Worm (Caenorhabditis elegans) whole organism, L1 larva: ENCODE data around the gene T19E7.6.

ENCODE experiments used
- C16A3.4 ChIP-seq: fragments of 150-350 bp; optimal IDR thresholded peaks from 2 replicates; lab custom pipeline; 2014; ENCODE audit warnings: missing biosample characterization, missing genetic modification characterization
- Y116A8C.19 ChIP-seq: sonication (generic microtip); optimal IDR thresholded peaks from 2 replicates; lab custom pipeline; 2016; ENCODE audit warnings: missing compliant biosample characterization, missing genetic modification characterization, borderline replicate concordance
- aha-1 ChIP-seq: fragments of 150-350 bp; optimal IDR thresholded peaks from 2 replicates; lab custom pipeline; 2014; ENCODE audit warnings: missing biosample characterization, missing genetic modification characterization
- ama-1 ChIP-seq: fragments of 150-350 bp; optimal IDR thresholded peaks from 2 replicates; lab custom pipeline; 2014
- blmp-1 ChIP-seq: fragments of 150-350 bp; optimal IDR thresholded peaks from 2 replicates; lab custom pipeline; 2014; ENCODE audit warnings: missing biosample characterization, missing genetic modification characterization
- ceh-63 ChIP-seq: fragments of 200-800 bp; sonication (Bioruptor generic); optimal IDR thresholded peaks from 2 replicates; lab custom pipeline; 2018; ENCODE audit warnings: mild to moderate bottlenecking, missing genetic modification characterization, missing compliant biosample characterization
- ceh-8 ChIP-seq: fragments of 200-800 bp; sonication (Bioruptor generic); optimal IDR thresholded peaks from 2 replicates; lab custom pipeline; 2018; ENCODE audit warnings: mild to moderate bottlenecking, missing genetic modification characterization, moderate library complexity, missing compliant biosample characterization
- ceh-88 ChIP-seq: fragments of 200-800 bp; sonication (Bioruptor generic); IDR thresholded peaks from 2 replicates; pipeline ENCODE4 v1.3.6; 2022; ENCODE audit warnings: missing genetic modification characterization, missing compliant biosample characterization
- ces-1 ChIP-seq: fragments of 150-350 bp; optimal IDR thresholded peaks from 2 replicates; lab custom pipeline; 2014; ENCODE audit warnings: missing biosample characterization, missing genetic modification reagents, missing genetic modification characterization
- efl-1 ChIP-seq, 4 experiments: fragments of 150-350 bp; optimal IDR thresholded peaks in 3 of 4; peaks in 1 of 4; 1 replicate in 1 of 4; 2 replicates in 3 of 4; lab custom pipeline; 2014; ENCODE audit warnings: missing biosample characterization in 2 of 4, missing genetic modification characterization in 2 of 4, missing genetic modification reagents in 2 of 4
- egl-13 ChIP-seq: sonication (generic microtip); optimal IDR thresholded peaks from 2 replicates; lab custom pipeline; 2016; ENCODE audit warnings: missing genotype, missing genetic modification reagents, missing genetic modification characterization, missing compliant biosample characterization
- elt-3 ChIP-seq, 6 experiments: fragments of 150-350 bp in 1 of 6; sonication (generic microtip); optimal IDR thresholded peaks; 2 replicates each; lab custom pipeline; 2017 to 2018; ENCODE audit warnings: missing biosample characterization in 6 of 6, missing genetic modification characterization in 6 of 6, inconsistent platforms in 1 of 6
- ets-5 ChIP-seq: fragments of 200-800 bp; sonication (Bioruptor generic); IDR thresholded peaks from 2 replicates; pipeline ENCODE4 v1.3.6; 2022; ENCODE audit warnings: missing genetic modification characterization, missing compliant biosample characterization
- fkh-10 ChIP-seq: sonication (generic microtip); optimal IDR thresholded peaks from 2 replicates; lab custom pipeline; 2017; ENCODE audit warnings: missing biosample characterization, missing genetic modification reagents, missing genetic modification characterization
- fkh-4 ChIP-seq: sonication (generic microtip); optimal IDR thresholded peaks from 2 replicates; lab custom pipeline; 2016; ENCODE audit warnings: missing compliant biosample characterization, missing genetic modification characterization, borderline replicate concordance
- fkh-8 ChIP-seq: sonication (generic microtip); optimal IDR thresholded peaks from 2 replicates; lab custom pipeline; 2016; ENCODE audit warnings: mild to moderate bottlenecking, missing genetic modification characterization, missing compliant biosample characterization
- grh-1 ChIP-seq: fragments of 200-800 bp; sonication (Bioruptor generic); IDR thresholded peaks from 2 replicates; pipeline ENCODE4 v1.3.6; 2022; ENCODE audit warnings: missing genetic modification reagents, missing genetic modification characterization, missing compliant biosample characterization
- hlh-4 ChIP-seq: sonication (generic microtip); optimal IDR thresholded peaks from 2 replicates; lab custom pipeline; 2016; ENCODE audit warnings: mild to moderate bottlenecking, missing genetic modification characterization, missing compliant biosample characterization
- lin-39 ChIP-seq: fragments of 150-350 bp; optimal IDR thresholded peaks from 2 replicates; lab custom pipeline; 2014; ENCODE audit warnings: missing biosample characterization, missing genetic modification reagents, missing genetic modification characterization
- lsy-2 ChIP-seq, 2 experiments: fragments of 150-350 bp; optimal IDR thresholded peaks; 2 replicates each; lab custom pipeline; 2014; ENCODE audit warnings: missing biosample characterization in 2 of 2, missing genetic modification characterization in 2 of 2
- mab-9 ChIP-seq: fragments of 200-800 bp; sonication (Bioruptor generic); IDR thresholded peaks from 2 replicates; pipeline ENCODE4 v1.3.6; 2022; ENCODE audit warnings: missing genetic modification reagents, missing genetic modification characterization, missing compliant biosample characterization
- mep-1 ChIP-seq: fragments of 150-350 bp; optimal IDR thresholded peaks from 2 replicates; lab custom pipeline; 2014; ENCODE audit warnings: missing biosample characterization, missing genetic modification characterization
- nhr-12 ChIP-seq: sonication (generic microtip); optimal IDR thresholded peaks from 2 replicates; lab custom pipeline; 2017; ENCODE audit warnings: missing biosample characterization, missing genetic modification characterization
- nhr-28 ChIP-seq: fragments of 150-350 bp; optimal IDR thresholded peaks from 2 replicates; lab custom pipeline; 2014; ENCODE audit warnings: missing biosample characterization, missing genetic modification characterization
- nhr-47 ChIP-seq: sonication (generic microtip); optimal IDR thresholded peaks from 2 replicates; lab custom pipeline; 2016; ENCODE audit warnings: mild to moderate bottlenecking, missing genetic modification characterization, moderate library complexity, missing compliant biosample characterization
- nhr-71 ChIP-seq: sonication (generic microtip); optimal IDR thresholded peaks from 2 replicates; lab custom pipeline; 2016; ENCODE audit warnings: mild to moderate bottlenecking, missing genetic modification characterization, moderate library complexity, missing compliant biosample characterization
- nhr-85 ChIP-seq: sonication (generic microtip); peaks from one replicate; lab custom pipeline; 2016; ENCODE audit warnings: missing genetic modification characterization, inconsistent platforms, missing compliant biosample characterization
- nhr-90 ChIP-seq: sonication (generic microtip); optimal IDR thresholded peaks from 2 replicates; lab custom pipeline; 2016; ENCODE audit warnings: mild to moderate bottlenecking, missing genetic modification characterization, missing compliant biosample characterization; ENCODE audit not compliant: poor library complexity
- rnt-1 ChIP-seq: sonication (generic microtip); optimal IDR thresholded peaks from 2 replicates; lab custom pipeline; 2016; ENCODE audit warnings: mild to moderate bottlenecking, missing genetic modification characterization, moderate library complexity, missing compliant biosample characterization
- skn-1 ChIP-seq: fragments of 150-350 bp; optimal IDR thresholded peaks from 2 replicates; lab custom pipeline; 2014; ENCODE audit warnings: missing biosample characterization, missing genetic modification characterization
- snu-23 ChIP-seq: sonication (generic microtip); optimal IDR thresholded peaks from 2 replicates; lab custom pipeline; 2016; ENCODE audit warnings: missing genetic modification characterization, missing compliant biosample characterization
- sox-4 ChIP-seq: sonication (generic microtip); optimal IDR thresholded peaks from 2 replicates; lab custom pipeline; 2016; ENCODE audit warnings: missing genetic modification characterization, missing compliant biosample characterization
- swsn-7 ChIP-seq: sonication (generic microtip); optimal IDR thresholded peaks from 2 replicates; lab custom pipeline; 2016; ENCODE audit warnings: missing genetic modification characterization, missing compliant biosample characterization
- tlp-1 ChIP-seq: fragments of 150-350 bp; optimal IDR thresholded peaks from 2 replicates; lab custom pipeline; 2014; ENCODE audit warnings: missing biosample characterization, missing genetic modification characterization
- vab-15 ChIP-seq: sonication (generic microtip); optimal IDR thresholded peaks from 2 replicates; lab custom pipeline; 2017; ENCODE audit warnings: missing genotype, mild to moderate bottlenecking, missing genetic modification characterization, missing compliant biosample characterization
- xbp-1 ChIP-seq: sonication (generic microtip); optimal IDR thresholded peaks from 2 replicates; lab custom pipeline; 2016; ENCODE audit warnings: missing genetic modification characterization, missing compliant biosample characterization

T19E7.6 gene

ce11 chrIV:5669459-5669858, at the start of gene T19E7.6:
Gene T19E7.6 (minus strand): TSS chrIV:5669503.
- TF ChIP-seq elt-3 (tag; optimal IDR thresholded peaks at IDR 0.05; lab: Kevin White, UChicago) (peak in 1 of 6 experiments; percentile 45), fkh-4 (tag; lab: Kevin White, UChicago) (no peak)

- TF ChIP-seq ceh-8 (GFP tag; lab: Kevin White, UChicago) (no peak), rnt-1 (no peak), fkh-10 (GFP tag; lab: Kevin White, UChicago) (peak; percentile 29), nhr-47 (no peak), efl-1 (optimal IDR thresholded peaks at IDR 0.05; lab: Kevin White, UChicago) (no peak), efl-1 (GFP tag; optimal IDR thresholded peaks at IDR 0.05 in 1 of 2; lab: Kevin White, UChicago) (peak in 1 of 2 experiments; percentile 41), C16A3.4 (tag; lab: Kevin White, UChicago) (no peak)
- TF ChIP-seq, all 84 proteins: peak for 2
These were observed 46.2 kb upstream of the T19E7.6 start for ce11 chrIV:5715341-5716112.

ce11 chrIV:5708796-5709195, 39.5 kb upstream of the T19E7.6 start, which contains the start of gene C55C3.1:
Gene C55C3.1 (plus strand): TSS chrIV:5709096.
- TF ChIP-seq nhr-90 (tag; lab: Kevin White, UChicago) (no peak), xbp-1 (no peak), vab-15 (no peak), ets-5 (GFP tag; lab: Robert Waterston, UW) (no peak), nhr-71 (tag; lab: Kevin White, UChicago) (no peak), nhr-85 (tag; lab: Kevin White, UChicago) (peak; percentile 19), lin-39 (tag; lab: Kevin White, UChicago) (no peak), snu-23 (GFP tag; lab: Kevin White, UChicago) (no peak), ceh-63 (GFP tag; lab: Kevin White, UChicago) (no peak), lsy-2 (tag; optimal IDR thresholded peaks at IDR 0.05; lab: Kevin White, UChicago) (no peak), blmp-1 (peak; percentile 88), Y116A8C.19 (tag; lab: Kevin White, UChicago) (no peak), sox-4 (tag; lab: Kevin White, UChicago) (no peak), egl-13 (no peak)

- TF ChIP-seq swsn-7 (no peak), blmp-1 (peak; percentile 79), nhr-12 (tag; lab: Kevin White, UChicago) (no peak), mab-9 (GFP tag; lab: Robert Waterston, UW) (no peak), elt-3 (tag; optimal IDR thresholded peaks at IDR 0.05; lab: Kevin White, UChicago) (peak in 1 of 6 experiments; percentile 59), hlh-4 (no peak), aha-1 (tag; lab: Kevin White, UChicago) (no peak), tlp-1 (tag; lab: Kevin White, UChicago) (no peak), ama-1 (lab: Kevin White, UChicago) (no peak), ces-1 (GFP tag; lab: Kevin White, UChicago) (no peak), snu-23 (GFP tag; lab: Kevin White, UChicago) (peak; percentile 27), grh-1 (GFP tag; lab: Robert Waterston, UW) (no peak), nhr-85 (tag; lab: Kevin White, UChicago) (peak; percentile 46), mep-1 (tag; lab: Kevin White, UChicago) (peak; percentile 3)
These were observed 37.3 kb upstream of the T19E7.6 start for ce11 chrIV:5706603-5707002.

ce11 chrIV:5703917-5704316, 34.6 kb upstream of the T19E7.6 start:
- TF ChIP-seq egl-13, result no peak
- TF ChIP-seq nhr-85 (tag; lab: Kevin White, UChicago), result peak; percentile 58
- TF ChIP-seq blmp-1, result peak; percentile 99
- TF ChIP-seq fkh-4 (tag; lab: Kevin White, UChicago), result no peak
- TF ChIP-seq nhr-28 (tag; lab: Kevin White, UChicago), result no peak
- no peak for TF ChIP-seq fkh-8 (tag; lab: Kevin White, UChicago)
- TF ChIP-seq rnt-1, result no peak
- no peak for TF ChIP-seq nhr-71 (tag; lab: Kevin White, UChicago)
- no peak for TF ChIP-seq skn-1 (tag; lab: Kevin White, UChicago)
- TF ChIP-seq ceh-88 (GFP tag; lab: Robert Waterston, UW), result no peak
- TF ChIP-seq tlp-1 (tag; lab: Kevin White, UChicago), result no peak
- TF ChIP-seq, all 84 proteins: peak for 2
